Fruit fly (Drosophila melanogaster) whole organism, adult: ENCODE measurements around the gene Edg84A.

Experiments used
- CG11617 ChIP-seq: fragments of 200-800 bp; sonication (Bioruptor generic); optimal IDR thresholded peaks from 2 replicates; lab custom pipeline; 2017; ENCODE audit warnings: mild to moderate bottlenecking, missing biosample characterization, missing genetic modification reagents, missing genetic modification characterization
- CG12768 ChIP-seq: fragments of 200-800 bp; sonication (Bioruptor generic); optimal IDR thresholded peaks from 2 replicates; lab custom pipeline; 2017; ENCODE audit warnings: missing biosample characterization, missing genetic modification characterization, mild to moderate bottlenecking, moderate library complexity, missing genetic modification reagents
- CG14711 ChIP-seq: fragments of 200-800 bp; sonication (Bioruptor generic); optimal IDR thresholded peaks from 2 replicates; lab custom pipeline; 2018; ENCODE audit warnings: missing biosample characterization, mild to moderate bottlenecking, missing genetic modification characterization, moderate library complexity
- CG1620 ChIP-seq: fragments of 200-800 bp; sonication (Bioruptor generic); optimal IDR thresholded peaks from 2 replicates; lab custom pipeline; 2016; ENCODE audit warnings: missing biosample characterization, missing genetic modification characterization
- CG33017 ChIP-seq: fragments of 200-800 bp; sonication (Bioruptor generic); optimal IDR thresholded peaks from 2 replicates; lab custom pipeline; 2018; ENCODE audit warnings: missing biosample characterization, mild to moderate bottlenecking, missing genetic modification characterization, moderate library complexity
- CG5204 ChIP-seq: fragments of 200-800 bp; sonication (Bioruptor generic); optimal IDR thresholded peaks from 2 replicates; lab custom pipeline; 2016; ENCODE audit warnings: missing biosample characterization, missing genetic modification characterization
- CG7045 ChIP-seq: fragments of 200-800 bp; sonication (Bioruptor generic); optimal IDR thresholded peaks from 2 replicates; lab custom pipeline; 2017; ENCODE audit warnings: missing biosample characterization, mild to moderate bottlenecking, missing genetic modification characterization
- CG7101 ChIP-seq: fragments of 200-800 bp; sonication (Bioruptor generic); optimal IDR thresholded peaks from 2 replicates; lab custom pipeline; 2018; ENCODE audit warnings: missing biosample characterization, mild to moderate bottlenecking, missing genetic modification characterization, moderate library complexity
- Clk ChIP-seq: fragments of 200-800 bp; sonication (Bioruptor generic); optimal IDR thresholded peaks from 2 replicates; lab custom pipeline; 2017; ENCODE audit warnings: missing biosample characterization, missing genetic modification characterization
- Crg-1 ChIP-seq: fragments of 200-800 bp; sonication (Bioruptor generic); optimal IDR thresholded peaks from 2 replicates; lab custom pipeline; 2016; ENCODE audit warnings: missing biosample characterization, missing genetic modification characterization
- Hr96 ChIP-seq: fragments of 200-800 bp; sonication (Bioruptor generic); optimal IDR thresholded peaks from 2 replicates; lab custom pipeline; 2016; ENCODE audit warnings: missing biosample characterization, missing genetic modification characterization
- Mnt ChIP-seq: fragments of 200-800 bp; sonication (Bioruptor generic); optimal IDR thresholded peaks from 2 replicates; lab custom pipeline; 2016; ENCODE audit warnings: missing biosample characterization, mild to moderate bottlenecking, missing genetic modification characterization
- bab1 ChIP-seq: fragments of 200-800 bp; sonication (Bioruptor generic); optimal IDR thresholded peaks from 3 replicates; lab custom pipeline; 2019; ENCODE audit warnings: missing biosample characterization, mild to moderate bottlenecking, missing genetic modification characterization, moderate library complexity
- cic ChIP-seq: fragments of 200-800 bp; sonication (Bioruptor generic); optimal IDR thresholded peaks from 2 replicates; lab custom pipeline; 2017; ENCODE audit warnings: missing biosample characterization, mild to moderate bottlenecking, missing genetic modification characterization, moderate library complexity
- cnc ChIP-seq, 2 experiments: fragments of >200 bp; optimal IDR thresholded peaks; 2 replicates each; lab custom pipeline; 2017
- kay ChIP-seq: fragments of 200-800 bp; sonication (Bioruptor generic); peaks from one replicate; lab custom pipeline; 2016; ENCODE audit warnings: missing biosample characterization, missing genetic modification characterization, borderline replicate concordance
- ovo ChIP-seq: fragments of 200-800 bp; sonication (Bioruptor generic); optimal IDR thresholded peaks from 2 replicates; lab custom pipeline; 2016; ENCODE audit warnings: missing biosample characterization, missing genetic modification characterization
- pad ChIP-seq: fragments of 200-800 bp; sonication (Bioruptor generic); optimal IDR thresholded peaks from 3 replicates; lab custom pipeline; 2017; ENCODE audit warnings: missing biosample characterization, missing genetic modification characterization, mild to moderate bottlenecking, moderate library complexity, missing genetic modification reagents
- tj ChIP-seq: fragments of 200-800 bp; sonication (Bioruptor generic); optimal IDR thresholded peaks from 3 replicates; lab custom pipeline; 2017; ENCODE audit warnings: missing biosample characterization, mild to moderate bottlenecking, missing genetic modification characterization, moderate library complexity
- toe ChIP-seq: fragments of 200-800 bp; sonication (Bioruptor generic); optimal IDR thresholded peaks from 2 replicates; lab custom pipeline; 2016; ENCODE audit warnings: missing biosample characterization, missing genetic modification characterization

Gene Edg84A

dm6 chr3R:6702777-6703176 lies 18.5 kb downstream of the Edg84A start, which contains the start of gene Ccp84Ab:
Gene Ccp84Ab, minus strand, starts transcription at chr3R:6702877.
- TF ChIP-seq Hr96 (GFP tag; lab: Kevin White, UChicago) (no peak), toe (GFP tag; lab: Kevin White, UChicago) (no peak), bab1 (no peak), tj (GFP tag; lab: Kevin White, UChicago) (no peak), Mnt (GFP tag; lab: Kevin White, UChicago) (no peak), CG14711 (tag; lab: Kevin White, UChicago) (no peak), CG12768 (GFP tag; lab: Kevin White, UChicago) (no peak), CG7101 (tag; lab: Kevin White, UChicago) (no peak), Clk (GFP tag; lab: Kevin White, UChicago) (no peak), ovo (no peak), CG11617 (GFP tag; lab: Kevin White, UChicago) (no peak), pad (GFP tag; lab: Kevin White, UChicago) (no peak), CG1620 (GFP tag; lab: Kevin White, UChicago) (no peak), CG33017 (tag; lab: Kevin White, UChicago) (no peak), kay (no peak), cnc (optimal IDR thresholded peaks at IDR 0.05; lab: Kevin White, UChicago) (no peak), cic (GFP tag; lab: Kevin White, UChicago) (no peak)

dm6 chr3R:6703784-6704183 lies 19.5 kb downstream of the Edg84A start, which contains the start of gene Ccp84Aa:
Gene Ccp84Aa, plus strand, starts transcription at chr3R:6704084.
- TF ChIP-seq CG7045 (no peak), Mnt (GFP tag; lab: Kevin White, UChicago) (no peak), CG33017 (tag; lab: Kevin White, UChicago) (no peak)

- TF ChIP-seq CG1620 (GFP tag; lab: Kevin White, UChicago) (no peak), cnc (optimal IDR thresholded peaks at IDR 0.05; lab: Kevin White, UChicago) (no peak), Crg-1 (GFP tag; lab: Kevin White, UChicago) (no peak), kay (no peak), bab1 (no peak), Hr96 (GFP tag; lab: Kevin White, UChicago) (no peak), toe (GFP tag; lab: Kevin White, UChicago) (no peak), CG7101 (tag; lab: Kevin White, UChicago) (no peak), CG5204 (GFP tag; lab: Kevin White, UChicago) (no peak)
Measured at dm6 chr3R:6706327-6706726, 22.1 kb downstream of the Edg84A start.

dm6 chr3R:6708858-6709257 lies 24.6 kb downstream of the Edg84A start:
- TF ChIP-seq Mnt (GFP tag; lab: Kevin White, UChicago) (no peak), CG5204 (GFP tag; lab: Kevin White, UChicago) (no peak), Crg-1 (GFP tag; lab: Kevin White, UChicago) (no peak), Hr96 (GFP tag; lab: Kevin White, UChicago) (no peak), CG33017 (tag; lab: Kevin White, UChicago) (no peak), ovo (no peak), pad (GFP tag; lab: Kevin White, UChicago) (no peak)

- no peak for TF ChIP-seq pad (GFP tag; lab: Kevin White, UChicago)
- no peak for TF ChIP-seq Mnt (GFP tag; lab: Kevin White, UChicago)
- no peak for TF ChIP-seq cic (GFP tag; lab: Kevin White, UChicago)
- TF ChIP-seq Crg-1 (GFP tag; lab: Kevin White, UChicago) = no peak
- TF ChIP-seq CG33017 (tag; lab: Kevin White, UChicago) = no peak
- no peak for TF ChIP-seq CG1620 (GFP tag; lab: Kevin White, UChicago)
- TF ChIP-seq cnc (optimal IDR thresholded peaks at IDR 0.05; lab: Kevin White, UChicago) = no peak
- TF ChIP-seq CG7101 (tag; lab: Kevin White, UChicago) = no peak
- TF ChIP-seq Clk (GFP tag; lab: Kevin White, UChicago) = no peak
Measured at dm6 chr3R:6723537-6724171, 39.4 kb downstream of the Edg84A start.

dm6 chr3R:6726119-6726518 lies 41.9 kb downstream of the Edg84A start:
- TF ChIP-seq CG7045 = no peak
- TF ChIP-seq ovo = no peak
- no peak for TF ChIP-seq Mnt (GFP tag; lab: Kevin White, UChicago)
- no peak for TF ChIP-seq Crg-1 (GFP tag; lab: Kevin White, UChicago)
- no peak for TF ChIP-seq CG33017 (tag; lab: Kevin White, UChicago)
- TF ChIP-seq Hr96 (GFP tag; lab: Kevin White, UChicago) = no peak
- TF ChIP-seq pad (GFP tag; lab: Kevin White, UChicago) = no peak
